Worm (Caenorhabditis elegans): ENCODE results near the gene T08G5.15.

ce11 chrV:13980807-13981206 is 42.2 kb downstream of the T08G5.15 start, which contains the start of gene eol-1:
- TF ChIP-seq attf-3 (GFP tag; conservative IDR thresholded peaks at IDR 0.05) (no peak), athp-1 (tag; optimal IDR thresholded peaks at IDR 0.05) (no peak), unc-130 (GFP tag; optimal IDR thresholded peaks at IDR 0.05) (no peak), let-607 (tag; optimal IDR thresholded peaks at IDR 0.05) (no peak)
